Worm (Caenorhabditis elegans): Measurements from ENCODE around the gene srw-36.

The srw-36 gene

DNA sequence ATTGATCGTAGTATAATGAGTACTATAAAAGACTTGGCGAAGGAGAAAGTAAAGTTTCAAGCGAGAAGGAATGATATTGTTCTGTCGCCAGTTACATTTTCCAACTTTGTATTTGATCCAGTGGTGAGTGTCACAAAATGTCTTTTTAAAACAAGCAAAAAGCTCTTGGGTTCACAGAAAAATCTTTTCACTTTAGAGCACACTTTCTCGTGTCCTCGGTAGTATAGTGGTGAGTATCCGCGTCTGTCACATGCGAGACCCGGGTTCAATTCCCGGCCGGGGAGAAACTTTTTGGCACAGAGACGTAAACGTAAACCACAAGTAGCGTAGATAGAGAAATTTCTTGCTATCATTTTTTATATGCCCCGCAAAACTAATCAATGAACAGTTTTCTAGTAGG, 42.6 kb upstream of the srw-36 start (continued):
- TF ChIP-seq T07F8.4 (tag; optimal IDR thresholded peaks at IDR 0.05) = no peak
- TF ChIP-seq athp-1 (tag; optimal IDR thresholded peaks at IDR 0.05) = peak; percentile 7
- TF ChIP-seq ZK185.1 (tag; optimal IDR thresholded peaks at IDR 0.05; ENCODE audit: poor library complexity, severe bottlenecking) = peak; percentile 57
- 0 out of 2 replicates have a peak, but pooled peaks have one; percentile 15 for TF ChIP-seq mcd-1 (GFP tag; IDR thresholded peaks at IDR 0.05)
- no peak for TF ChIP-seq fkh-3 (tag; optimal IDR thresholded peaks at IDR 0.05)
- TF ChIP-seq F37B4.10 (GFP tag; IDR thresholded peaks at IDR 0.05) = no peak
- no peak for TF ChIP-seq atf-7 (tag; optimal IDR thresholded peaks at IDR 0.05)
- no peak for TF ChIP-seq hmg-20 (GFP tag; IDR thresholded peaks at IDR 0.05)
- 0 out of 2 replicates have a peak, but pooled peaks have one; percentile 42 for TF ChIP-seq hsf-1 (GFP tag; IDR thresholded peaks at IDR 0.05)
- no peak for TF ChIP-seq xnd-1 (tag; optimal IDR thresholded peaks at IDR 0.05)
- TF ChIP-seq ceh-91 (GFP tag; IDR thresholded peaks at IDR 0.05) = no peak
- TF ChIP-seq bed-1 (GFP tag; IDR thresholded peaks at IDR 0.05) = no peak
- peak; percentile 74 for TF ChIP-seq lin-26 (GFP tag; IDR thresholded peaks at IDR 0.05)
- no peak for TF ChIP-seq egl-44 (GFP tag; IDR thresholded peaks at IDR 0.05)
- peak; percentile 45; the same call in 1 of the 2 replicates for TF ChIP-seq madf-6 (GFP tag; IDR thresholded peaks at IDR 0.05)
- TF ChIP-seq hmg-1.2 (GFP tag; IDR thresholded peaks at IDR 0.05) = peak; percentile 59
- no peak for TF ChIP-seq ztf-25 (GFP tag; IDR thresholded peaks at IDR 0.05)
- no peak for TF ChIP-seq F39B2.1 (GFP tag; IDR thresholded peaks at IDR 0.05)
- no peak for TF ChIP-seq somi-1 (GFP tag; optimal IDR thresholded peaks at IDR 0.05)
- TF ChIP-seq ceh-40 (GFP tag; IDR thresholded peaks at IDR 0.05) = no peak
- TF ChIP-seq hlh-12 (tag; optimal IDR thresholded peaks at IDR 0.05) = no peak
- no peak for TF ChIP-seq B0336.3 (GFP tag; IDR thresholded peaks at IDR 0.05)
- no peak for TF ChIP-seq zfh-2 (GFP tag; conservative IDR thresholded peaks at IDR 0.05)
- no peak for TF ChIP-seq sdz-38 (tag; optimal IDR thresholded peaks at IDR 0.05)
- no peak for TF ChIP-seq lsl-1 (GFP tag; optimal IDR thresholded peaks at IDR 0.05)
- no peak for TF ChIP-seq lin-35 (GFP tag; optimal IDR thresholded peaks at IDR 0.05)
- TF ChIP-seq snpc-1.3 (tag; optimal IDR thresholded peaks at IDR 0.05; ENCODE audit: insufficient read depth) = no peak
- no peak for TF ChIP-seq dpff-1 (tag; optimal IDR thresholded peaks at IDR 0.05)
- no peak for TF ChIP-seq sptf-2 (GFP tag; optimal IDR thresholded peaks at IDR 0.05)
- TF ChIP-seq lag-1 (GFP tag; IDR thresholded peaks at IDR 0.05) = no peak
- peak; percentile 37; the same call in 1 of the 2 replicates for TF ChIP-seq D2030.7 (GFP tag; IDR thresholded peaks at IDR 0.05)
- TF ChIP-seq ztf-26 (tag; optimal IDR thresholded peaks at IDR 0.05) = no peak
- no peak for TF ChIP-seq let-526 (GFP tag; IDR thresholded peaks at IDR 0.05)
- TF ChIP-seq lsy-27 (tag; optimal IDR thresholded peaks at IDR 0.05; ENCODE audit: borderline replicate concordance, insufficient read depth) = no peak
- peak; percentile 63 for TF ChIP-seq snpc-4 (GFP tag; optimal IDR thresholded peaks at IDR 0.05)
- peak in 2 of 4 experiments; percentile 18 to 83 for TF ChIP-seq snpc-4 (tag; optimal IDR thresholded peaks at IDR 0.05)
- no peak for TF ChIP-seq nhr-27 (tag; optimal IDR thresholded peaks at IDR 0.05)
- no peak for TF ChIP-seq unc-130 (GFP tag; optimal IDR thresholded peaks at IDR 0.05)
- no peak for TF ChIP-seq Y95B8A.8 (GFP tag; IDR thresholded peaks at IDR 0.05)
- TF ChIP-seq tbx-9 (tag; optimal IDR thresholded peaks at IDR 0.05; ENCODE audit: borderline replicate concordance) = no peak
- 0 out of 2 replicates have a peak, but pooled peaks have one; percentile 53 for TF ChIP-seq Y56A3A.18 (GFP tag; IDR thresholded peaks at IDR 0.05)
- no peak for TF ChIP-seq efl-1 (GFP tag; optimal IDR thresholded peaks at IDR 0.05)
- TF ChIP-seq cebp-1 (GFP tag; IDR thresholded peaks at IDR 0.05) = no peak
- TF ChIP-seq cebp-1 (tag; optimal IDR thresholded peaks at IDR 0.05) = no peak
- TF ChIP-seq ceh-58 (GFP tag; IDR thresholded peaks at IDR 0.05) = no peak
- no peak for TF ChIP-seq F55B11.4 (tag; optimal IDR thresholded peaks at IDR 0.05; ENCODE audit: borderline replicate concordance, insufficient read depth)
- peak in 1 of 2 experiments; percentile 31 for TF ChIP-seq rec-8 (tag; optimal IDR thresholded peaks at IDR 0.05)
- peak; percentile 70 for TF ChIP-seq rpc-1 (optimal IDR thresholded peaks at IDR 0.05)
- peak; percentile 85 for TF ChIP-seq rpc-1 (tag; optimal IDR thresholded peaks at IDR 0.05)
